Worm (Caenorhabditis elegans) whole organism, mixed stage, embryonic: ENCODE results near the gene cwc-15.
A peak's percentile ranks its signal among the peaks of the same experiment; 100 is the strongest.
"Not testable (repeated sequence)": the region's sequence is repeated elsewhere in the genome, so short reads cannot be mapped to it uniquely, and the experiment has no call there.

Source experiments
- blmp-1 ChIP-seq: fragments of 150-350 bp; optimal IDR thresholded peaks from 2 replicates; lab custom pipeline; 2014; ENCODE audit warnings: missing biosample characterization, missing genetic modification characterization
- elt-1 ChIP-seq: sonication (generic microtip); optimal IDR thresholded peaks from 2 replicates; lab custom pipeline; 2017; ENCODE audit warnings: missing genetic modification characterization, mild to moderate bottlenecking, missing compliant biosample characterization, antibody characterized with exemption, moderate library complexity, borderline replicate concordance; ENCODE audit not compliant: insufficient read depth
- hlh-1 ChIP-seq: fragments of 150-350 bp; optimal IDR thresholded peaks from 2 replicates; lab custom pipeline; 2014; ENCODE audit warnings: missing biosample characterization, missing genetic modification reagents, missing genetic modification characterization
- lsy-2 ChIP-seq: fragments of 150-350 bp; optimal IDR thresholded peaks from 2 replicates; lab custom pipeline; 2014; ENCODE audit warnings: missing biosample characterization, missing genetic modification characterization
- mab-5 ChIP-seq: fragments of 150-350 bp; optimal IDR thresholded peaks from 2 replicates; lab custom pipeline; 2014; ENCODE audit warnings: missing biosample characterization, missing genetic modification characterization
- nhr-12 ChIP-seq: fragments of 150-350 bp; optimal IDR thresholded peaks from 2 replicates; lab custom pipeline; 2014; ENCODE audit warnings: missing biosample characterization, missing genetic modification characterization
- nhr-237 ChIP-seq: fragments of 150-350 bp; optimal IDR thresholded peaks from 2 replicates; lab custom pipeline; 2014; ENCODE audit warnings: missing biosample characterization, missing genetic modification characterization
- nhr-28 ChIP-seq: fragments of 150-350 bp; optimal IDR thresholded peaks from 2 replicates; lab custom pipeline; 2014; ENCODE audit warnings: missing biosample characterization, missing genetic modification characterization
- nhr-76 ChIP-seq: sonication (generic microtip); optimal IDR thresholded peaks from 2 replicates; lab custom pipeline; 2017; ENCODE audit warnings: missing biosample characterization, missing genetic modification characterization
- pha-4 ChIP-seq: fragments of 150-350 bp; optimal IDR thresholded peaks from 2 replicates; lab custom pipeline; 2018; ENCODE audit warnings: missing biosample characterization, missing genetic modification reagents, missing genetic modification characterization
- snpc-4 ChIP-seq: fragments of 150-350 bp; optimal IDR thresholded peaks from 2 replicates; lab custom pipeline; 2014; ENCODE audit warnings: missing biosample characterization, missing genetic modification characterization
- unc-62 ChIP-seq: fragments of 150-350 bp; optimal IDR thresholded peaks from 2 replicates; lab custom pipeline; 2014; ENCODE audit warnings: missing biosample characterization, missing genetic modification reagents, missing genetic modification characterization
- zip-8 ChIP-seq: fragments of 150-350 bp; optimal IDR thresholded peaks from 2 replicates; lab custom pipeline; 2014; ENCODE audit warnings: missing biosample characterization, missing genetic modification characterization
- ztf-11 ChIP-seq: fragments of 150-350 bp; optimal IDR thresholded peaks from 2 replicates; lab custom pipeline; 2014; ENCODE audit warnings: missing biosample characterization, missing genetic modification characterization

DNA sequence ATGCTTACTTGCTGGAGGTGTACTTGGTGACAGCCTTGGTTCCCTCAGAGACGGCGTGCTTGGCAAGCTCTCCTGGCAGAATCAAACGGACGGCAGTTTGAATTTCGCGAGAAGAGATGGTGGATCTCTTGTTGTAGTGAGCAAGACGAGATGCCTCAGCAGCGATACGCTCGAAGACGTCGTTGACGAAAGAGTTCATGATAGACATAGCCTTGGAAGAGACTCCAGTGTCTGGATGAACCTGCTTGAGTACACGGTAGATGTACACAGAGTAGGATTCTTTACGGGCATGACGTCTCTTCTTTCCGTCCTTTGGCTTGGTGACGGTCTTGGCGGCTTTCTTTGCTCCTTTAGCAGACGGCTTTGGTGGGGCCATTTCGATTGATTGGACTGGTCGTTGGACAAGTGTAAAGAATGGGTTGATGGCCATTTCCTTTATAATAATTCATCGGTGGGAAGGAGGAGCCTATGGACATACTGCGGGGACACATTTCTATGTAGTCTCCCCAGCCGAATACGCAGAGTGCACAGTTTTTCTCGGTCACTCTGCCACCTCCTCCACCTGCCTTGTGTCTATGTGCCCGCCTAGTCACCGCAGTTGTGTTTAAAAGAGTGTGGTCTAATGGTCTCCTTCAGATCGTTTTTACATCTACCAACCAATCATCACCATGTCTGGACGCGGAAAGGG is 17.1 kb downstream of the cwc-15 start, which contains the start of the genes his-4 and his-3:
- TF ChIP-seq hlh-1 (tag; lab: Kevin White, UChicago); nhr-76 (tag; lab: Kevin White, UChicago); nhr-28 (tag; lab: Kevin White, UChicago); snpc-4 (tag; lab: Kevin White, UChicago); blmp-1 (tag; lab: Kevin White, UChicago); nhr-12; elt-1; mab-5 (tag; lab: Kevin White, UChicago); nhr-237: not testable (repeated sequence)
- TF ChIP-seq lsy-2 (tag; lab: Kevin White, UChicago), result peak; percentile 43
- TF ChIP-seq pha-4 (tag; lab: Kevin White, UChicago), result peak; percentile 87
- TF ChIP-seq zip-8 (tag; lab: Kevin White, UChicago), result peak; percentile 32
- TF ChIP-seq unc-62 (GFP tag; lab: Kevin White, UChicago), result peak; percentile 13
- peak; percentile 94 for TF ChIP-seq ztf-11 (tag; lab: Kevin White, UChicago)
